Fruit fly (Drosophila melanogaster) Kc167 (cell line): ENCODE results near the gene wol.

Experiments used
- Myc ChIP-seq: fragments of >200 bp; optimal IDR thresholded peaks from 2 replicates; lab custom pipeline; 2017; ENCODE audit warnings: missing external identifiers
- Sin3A ChIP-seq: fragments of >200 bp; optimal IDR thresholded peaks from 2 replicates; lab custom pipeline; 2018; ENCODE audit warnings: missing external identifiers
- psq ChIP-seq: fragments of >200 bp; optimal IDR thresholded peaks from 2 replicates; lab custom pipeline; 2017; ENCODE audit warnings: missing external identifiers

dm6 chr2L:8292159-8292887 is 10.5 kb downstream of the wol start:
- TF ChIP-seq psq (lab: Kevin White, UChicago) (no peak), Sin3A (no peak), Myc (lab: Kevin White, UChicago) (no peak)
